Worm (Caenorhabditis elegans) whole organism, L4 larva: ENCODE measurements around the gene mrps-10.

ENCODE experiments used
- F26F4.8 ChIP-seq: fragments of 200-800 bp; sonication (Bioruptor generic); conservative IDR thresholded peaks from 2 replicates; pipeline ENCODE4 v1.3.6; 2022; ENCODE audit warnings: missing genetic modification characterization, missing compliant biosample characterization
- ceh-82 ChIP-seq: sonication (generic microtip); optimal IDR thresholded peaks from 2 replicates; lab custom pipeline; 2017; ENCODE audit warnings: missing biosample characterization, missing genetic modification characterization
- madf-5 ChIP-seq, 2 experiments: fragments of 200-800 bp; sonication (Bioruptor generic); IDR thresholded peaks; 2 replicates each; pipeline ENCODE4 v1.3.6; 2022; ENCODE audit warnings: missing compliant biosample characterization in 2 of 2, missing genetic modification characterization in 2 of 2
- nhr-11 ChIP-seq: fragments of 150-350 bp; optimal IDR thresholded peaks from 2 replicates; lab custom pipeline; 2014; ENCODE audit warnings: missing biosample characterization, missing genetic modification characterization
- nhr-25 ChIP-seq: sonication (generic microtip); optimal IDR thresholded peaks from 2 replicates; lab custom pipeline; 2017; ENCODE audit warnings: missing genetic modification characterization, mild to moderate bottlenecking, missing compliant biosample characterization, antibody characterized with exemption, moderate library complexity, borderline replicate concordance; ENCODE audit not compliant: insufficient read depth
- nhr-41 ChIP-seq: fragments of 200-800 bp; sonication (Bioruptor generic); IDR thresholded peaks from 2 replicates; pipeline ENCODE4 v1.3.6; 2022; ENCODE audit warnings: missing genetic modification reagents, missing genetic modification characterization, missing compliant biosample characterization
- nhr-77 ChIP-seq: fragments of 150-350 bp; optimal IDR thresholded peaks from 2 replicates; lab custom pipeline; 2014; ENCODE audit warnings: missing biosample characterization, missing genetic modification characterization
- snpc-4 ChIP-seq: fragments of 150-350 bp; optimal IDR thresholded peaks from 2 replicates; lab custom pipeline; 2014; ENCODE audit warnings: missing biosample characterization, missing genetic modification characterization
- tra-1 ChIP-seq: fragments of 200-800 bp; sonication (Bioruptor generic); IDR thresholded peaks from 2 replicates; pipeline ENCODE4 v1.3.6; 2022; ENCODE audit warnings: missing genetic modification reagents, missing genetic modification characterization, missing compliant biosample characterization

DNA sequence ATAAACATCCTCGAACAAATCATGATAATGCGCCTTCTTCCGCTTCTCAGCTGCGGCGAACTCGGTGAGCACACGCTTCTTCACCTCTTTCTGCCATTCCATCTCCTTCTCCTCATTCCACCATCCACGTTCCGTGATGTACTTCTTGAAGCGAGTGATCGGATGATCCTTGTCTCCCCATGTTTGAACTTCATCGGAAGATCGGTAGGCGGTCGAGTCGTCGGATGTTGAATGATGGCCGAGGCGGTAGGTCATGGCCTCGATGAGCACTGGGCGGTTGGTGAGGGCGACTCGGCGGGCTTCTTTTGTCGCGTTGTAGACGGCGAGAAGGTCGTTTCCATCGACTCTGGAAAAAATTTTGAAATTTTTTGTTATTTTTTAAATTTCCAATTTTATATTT, 42.0 kb downstream of the mrps-10 start:
- no peak for TF ChIP-seq nhr-11 (tag; lab: Kevin White, UChicago)
- no peak for TF ChIP-seq snpc-4
- TF ChIP-seq nhr-25 (tag; lab: Kevin White, UChicago), result no peak
- no peak for TF ChIP-seq nhr-41 (GFP tag; lab: Robert Waterston, UW)
- TF ChIP-seq tra-1 (GFP tag; lab: Robert Waterston, UW), result no peak
- TF ChIP-seq F26F4.8 (GFP tag; lab: Robert Waterston, UW), result no peak
- no peak for TF ChIP-seq ceh-82 (tag; lab: Kevin White, UChicago)
- no peak for TF ChIP-seq madf-5 (GFP tag; IDR thresholded peaks at IDR 0.05; lab: Robert Waterston, UW)
- TF ChIP-seq nhr-77 (tag; lab: Kevin White, UChicago), result no peak
